Worm (Caenorhabditis elegans): ENCODE data around the gene K02A2.5.

K02A2.5 gene

DNA sequence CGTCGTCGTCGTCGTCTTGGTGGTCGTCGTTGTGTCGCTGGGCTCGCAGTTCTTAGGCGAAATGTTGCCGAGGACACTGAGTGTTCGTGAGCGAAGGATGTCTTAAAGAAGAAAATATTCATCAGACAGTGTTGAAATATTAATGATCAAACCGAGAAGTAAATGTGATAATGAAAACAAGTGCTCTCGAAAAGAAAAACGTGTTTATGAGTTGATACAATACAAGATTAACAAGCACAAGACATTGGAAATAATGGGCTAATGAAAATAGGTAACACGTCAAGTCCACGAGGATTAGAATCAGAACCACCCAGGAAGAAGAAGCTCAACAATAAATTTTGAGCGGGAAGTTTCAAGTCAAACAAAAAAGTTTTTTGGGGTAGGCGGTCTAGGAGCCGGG lies at the start of gene K02A2.5:
Gene K02A2.5 (minus strand): TSS at position 101 of the 400 bp plus-strand sequence.
- TF ChIP-seq egl-44 (GFP tag; IDR thresholded peaks at IDR 0.05) (no peak), Y56A3A.18 (GFP tag; IDR thresholded peaks at IDR 0.05) (no peak), ztf-18 (tag; optimal IDR thresholded peaks at IDR 0.05) (no peak), nhr-90 (tag; optimal IDR thresholded peaks at IDR 0.05) (no peak)

DNA sequence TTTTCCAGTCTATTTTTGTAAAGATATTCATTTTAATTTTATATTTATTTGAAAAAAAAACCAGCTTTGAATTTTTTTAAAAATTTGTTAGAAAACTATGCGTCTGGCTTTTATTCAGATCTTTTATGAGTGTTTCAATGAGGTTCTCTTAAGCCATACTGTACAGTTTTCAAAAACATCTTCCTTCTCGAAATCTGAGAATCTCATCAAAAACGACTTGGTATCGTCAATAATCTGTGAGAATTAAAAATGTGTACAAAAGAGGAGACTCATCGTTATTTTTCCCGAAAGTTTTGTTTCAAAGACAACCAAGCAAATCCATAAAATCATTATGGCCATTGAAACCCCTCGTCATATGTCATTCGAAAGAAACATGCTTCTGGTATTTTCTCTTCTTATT lies 47.4 kb upstream of the K02A2.5 start, which contains the start of gene D1022.2:
Gene D1022.2 (plus strand): TSS at position 301 of the 400 bp plus-strand sequence.
- no peak for TF ChIP-seq F49E8.2 (tag; optimal IDR thresholded peaks at IDR 0.05; ENCODE audit: insufficient read depth)
- no peak for TF ChIP-seq pha-4 (tag; optimal IDR thresholded peaks at IDR 0.05)
- TF ChIP-seq Y67H2A.10 (GFP tag; conservative IDR thresholded peaks at IDR 0.05), result no peak
- TF ChIP-seq nfya-2 (GFP tag; IDR thresholded peaks at IDR 0.05), result no peak
- TF ChIP-seq die-1 (tag; optimal IDR thresholded peaks at IDR 0.05), result no peak
- no peak for TF ChIP-seq madf-6 (GFP tag; IDR thresholded peaks at IDR 0.05)
- no peak for TF ChIP-seq lin-26 (GFP tag; IDR thresholded peaks at IDR 0.05)
- TF ChIP-seq Y56A3A.18 (GFP tag; IDR thresholded peaks at IDR 0.05), result no peak
- TF ChIP-seq dox-1 (GFP tag; IDR thresholded peaks at IDR 0.05), result no peak
- TF ChIP-seq sptf-2 (GFP tag; optimal IDR thresholded peaks at IDR 0.05), result no peak
- TF ChIP-seq chd-7 (tag; optimal IDR thresholded peaks at IDR 0.05), result no peak
- no peak for TF ChIP-seq nhr-179 (tag; optimal IDR thresholded peaks at IDR 0.05)
- TF ChIP-seq egrh-3 (GFP tag; IDR thresholded peaks at IDR 0.05), result no peak

ce11 chrII:7458706-7459105 lies 46.9 kb upstream of the K02A2.5 start, which contains the start of gene D1022.5:
D1022.5 (minus strand) TSS chrII:7458806.
- TF ChIP-seq ztf-6 (GFP tag; IDR thresholded peaks at IDR 0.05) (no peak), lag-1 (GFP tag; IDR thresholded peaks at IDR 0.05) (no peak), nhr-27 (tag; optimal IDR thresholded peaks at IDR 0.05) (no peak), Y95B8A.8 (GFP tag; IDR thresholded peaks at IDR 0.05) (no peak), ztf-18 (tag; optimal IDR thresholded peaks at IDR 0.05) (no peak), F52B5.7 (tag; optimal IDR thresholded peaks at IDR 0.05) (no peak), die-1 (tag; optimal IDR thresholded peaks at IDR 0.05) (no peak), nhr-120 (GFP tag; IDR thresholded peaks at IDR 0.05) (no peak), hrde-1 (tag; optimal IDR thresholded peaks at IDR 0.05; ENCODE audit: borderline replicate concordance) (no peak), sea-2 (GFP tag; IDR thresholded peaks at IDR 0.05) (no peak), ekl-4 (GFP tag; IDR thresholded peaks at IDR 0.05) (no peak)

- TF ChIP-seq hmg-1.2 (GFP tag; IDR thresholded peaks at IDR 0.05) (peak; percentile 15; the same call in 1 of the 2 replicates), die-1 (tag; optimal IDR thresholded peaks at IDR 0.05) (no peak), nhr-80 (tag; optimal IDR thresholded peaks at IDR 0.05) (peak; percentile 30)
These were observed 45.4 kb upstream of the K02A2.5 start, which contains the start of gene D1022.4 for ce11 chrII:7457210-7457609. D1022.4 (minus strand) TSS chrII:7457292.

DNA sequence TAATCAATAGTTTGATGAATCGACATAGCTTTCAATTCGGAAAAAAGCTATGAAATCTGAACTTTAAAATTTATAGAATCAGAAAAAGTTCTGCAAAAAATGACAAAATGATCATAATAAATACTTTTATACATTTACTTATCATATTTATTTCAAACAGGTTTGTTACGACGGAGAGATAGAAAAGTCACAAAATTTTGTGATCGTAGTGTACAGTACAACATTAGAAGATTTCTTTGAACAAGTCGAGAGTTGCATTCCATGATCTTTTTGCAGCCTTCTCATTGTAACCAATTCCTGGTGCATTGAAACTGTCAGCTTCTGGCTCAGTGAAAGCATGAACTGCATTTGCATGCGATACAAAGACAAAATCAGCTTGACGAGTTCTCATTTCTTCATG lies 44.4 kb upstream of the K02A2.5 start, which contains the start of gene D1022.3:
Gene D1022.3 (minus strand): TSS at position 101 of the 400 bp plus-strand sequence.
- TF ChIP-seq pha-4 (tag; optimal IDR thresholded peaks at IDR 0.05), result no peak
- no peak for TF ChIP-seq snpc-4 (GFP tag; optimal IDR thresholded peaks at IDR 0.05)
- no peak for TF ChIP-seq snpc-4 (tag; optimal IDR thresholded peaks at IDR 0.05)
- TF ChIP-seq mes-4 (tag; optimal IDR thresholded peaks at IDR 0.05), result no peak
- no peak for TF ChIP-seq let-607 (tag; optimal IDR thresholded peaks at IDR 0.05)
- TF ChIP-seq F33H1.4 (GFP tag; IDR thresholded peaks at IDR 0.05), result no peak
- no peak for TF ChIP-seq F22D6.2 (tag; optimal IDR thresholded peaks at IDR 0.05)
- no peak for TF ChIP-seq madf-6 (GFP tag; IDR thresholded peaks at IDR 0.05)
- TF ChIP-seq lin-26 (GFP tag; IDR thresholded peaks at IDR 0.05), result no peak
- TF ChIP-seq hrde-1 (tag; optimal IDR thresholded peaks at IDR 0.05; ENCODE audit: borderline replicate concordance), result no peak
- TF ChIP-seq ets-4 (GFP tag; optimal IDR thresholded peaks at IDR 0.05), result no peak
- no peak for TF ChIP-seq nfya-2 (GFP tag; IDR thresholded peaks at IDR 0.05)
- no peak for TF ChIP-seq rpc-1 (optimal IDR thresholded peaks at IDR 0.05)
- TF ChIP-seq rpc-1 (tag; optimal IDR thresholded peaks at IDR 0.05), result no peak
- TF ChIP-seq mxl-1 (tag; optimal IDR thresholded peaks at IDR 0.05), result no peak
- TF ChIP-seq snpc-1.1 (tag; optimal IDR thresholded peaks at IDR 0.05; ENCODE audit: insufficient read depth), result no peak
- no peak for TF ChIP-seq akir-1 (GFP tag; optimal IDR thresholded peaks at IDR 0.05)
- TF ChIP-seq F55B11.4 (tag; optimal IDR thresholded peaks at IDR 0.05; ENCODE audit: borderline replicate concordance, insufficient read depth), result no peak
- no peak for TF ChIP-seq dpff-1 (tag; optimal IDR thresholded peaks at IDR 0.05)
